Fruit fly (Drosophila melanogaster): ENCODE results near the gene tgo.

Gene tgo

dm6 chr3R:9033619-9034401, 14.0 kb upstream of the tgo start (continued):
- peak; percentile 83 for TF ChIP-seq CG18619 (GFP tag; optimal IDR thresholded peaks at IDR 0.05)
- peak; percentile 70 for TF ChIP-seq fd3F (GFP tag; optimal IDR thresholded peaks at IDR 0.05)
- no peak for TF ChIP-seq Gug (GFP tag; IDR thresholded peaks at IDR 0.05)
- TF ChIP-seq zen2 (GFP tag; IDR thresholded peaks at IDR 0.05; ENCODE audit: partially characterized antibody) = no peak
- peak; percentile 92 for TF ChIP-seq Jarid2 (GFP tag; optimal IDR thresholded peaks at IDR 0.05)
- TF ChIP-seq cato (GFP tag; optimal IDR thresholded peaks at IDR 0.05; ENCODE audit: borderline replicate concordance) = no peak
- peak; percentile 21 for TF ChIP-seq MTF-1 (GFP tag; optimal IDR thresholded peaks at IDR 0.05; ENCODE audit: borderline replicate concordance)
- peak; percentile 54 for TF ChIP-seq CG17912 (GFP tag; optimal IDR thresholded peaks at IDR 0.05)
- TF ChIP-seq klu (GFP tag; IDR thresholded peaks at IDR 0.05) = peak; percentile 48; the same call in 1 of the 2 replicates
- peak; percentile 6 for TF ChIP-seq CTCF (GFP tag; optimal IDR thresholded peaks at IDR 0.05)
- TF ChIP-seq CG6765 (GFP tag; optimal IDR thresholded peaks at IDR 0.05) = peak; percentile 81
- peak; percentile 89 for TF ChIP-seq sug (tag; optimal IDR thresholded peaks at IDR 0.05)
- peak; percentile 60; the same call in 1 of the 2 replicates for TF ChIP-seq CG3847 (GFP tag; IDR thresholded peaks at IDR 0.05)
- TF ChIP-seq Sry-β (GFP tag; optimal IDR thresholded peaks at IDR 0.05) = peak; percentile 100
- TF ChIP-seq CG17328 (GFP tag; IDR thresholded peaks at IDR 0.05) = peak; percentile 36
- TF ChIP-seq chm (GFP tag; IDR thresholded peaks at IDR 0.05) = peak; percentile 84
- peak; percentile 73 for TF ChIP-seq lilli (GFP tag; optimal IDR thresholded peaks at IDR 0.05)
- 0 out of 2 replicates have a peak, but pooled peaks have one; percentile 37 for TF ChIP-seq E2f2 (GFP tag; IDR thresholded peaks at IDR 0.05)
- peak; percentile 82 for TF ChIP-seq CG10209 (GFP tag; optimal IDR thresholded peaks at IDR 0.05)
- TF ChIP-seq z (GFP tag; IDR thresholded peaks at IDR 0.05) = peak; percentile 74; the same call in 2 of the 3 replicates
- TF ChIP-seq trh (GFP tag; optimal IDR thresholded peaks at IDR 0.05) = no peak
- TF ChIP-seq btn (GFP tag; optimal IDR thresholded peaks at IDR 0.05) = no peak
- peak; percentile 65 for TF ChIP-seq CG12219 (GFP tag; optimal IDR thresholded peaks at IDR 0.05)
- TF ChIP-seq CG12391 (tag; optimal IDR thresholded peaks at IDR 0.05) = peak; percentile 94
- TF ChIP-seq CkIIα-i1 (GFP tag; IDR thresholded peaks at IDR 0.05) = no peak
- TF ChIP-seq sd (tag; optimal IDR thresholded peaks at IDR 0.05) = peak; percentile 76
- TF ChIP-seq CG13624 (GFP tag; optimal IDR thresholded peaks at IDR 0.05) = peak; percentile 69
- no peak for TF ChIP-seq dm (GFP tag; optimal IDR thresholded peaks at IDR 0.05)
- no peak for TF ChIP-seq CG11560 (tag; IDR thresholded peaks at IDR 0.05)
- peak; percentile 86 for TF ChIP-seq Nf-YC (tag; optimal IDR thresholded peaks at IDR 0.05)
- TF ChIP-seq Oli (tag; optimal IDR thresholded peaks at IDR 0.05) = peak; percentile 85
- TF ChIP-seq lola (GFP tag; optimal IDR thresholded peaks at IDR 0.05) = peak in 1 of 3 experiments; percentile 92
- peak; percentile 79 for TF ChIP-seq dysf (GFP tag; IDR thresholded peaks at IDR 0.05)
- peak; percentile 83 for TF ChIP-seq Ssrp (tag; optimal IDR thresholded peaks at IDR 0.05)
- TF ChIP-seq cad (GFP tag; optimal IDR thresholded peaks at IDR 0.05) = peak; percentile 2
- TF ChIP-seq jumu (GFP tag; optimal IDR thresholded peaks at IDR 0.05) = peak; percentile 12
- TF ChIP-seq zf30C (GFP tag; optimal IDR thresholded peaks at IDR 0.05) = no peak
- peak; percentile 85 for TF ChIP-seq CG15601 (tag; optimal IDR thresholded peaks at IDR 0.05)
- TF ChIP-seq psq (GFP tag; optimal IDR thresholded peaks at IDR 0.05) = peak; percentile 55
- peak; percentile 15 for TF ChIP-seq disco-r (GFP tag; optimal IDR thresholded peaks at IDR 0.05)
- no peak for TF ChIP-seq tx (GFP tag; optimal IDR thresholded peaks at IDR 0.05)
- TF ChIP-seq Hr51 (GFP tag; optimal IDR thresholded peaks at IDR 0.05) = peak; percentile 49 to 90
- TF ChIP-seq bbx (GFP tag; IDR thresholded peaks at IDR 0.05; ENCODE audit: partially characterized antibody) = peak; percentile 75
- peak; percentile 62; the same call in 1 of the 4 replicates for TF ChIP-seq chinmo (GFP tag; IDR thresholded peaks at IDR 0.05; ENCODE audit: partially characterized antibody)
- peak; percentile 41 for TF ChIP-seq her (GFP tag; optimal IDR thresholded peaks at IDR 0.05)
- peak; percentile 97 for TF ChIP-seq pfk (GFP tag; optimal IDR thresholded peaks at IDR 0.05)
- TF ChIP-seq HmgZ (tag; optimal IDR thresholded peaks at IDR 0.05) = peak; percentile 64
- TF ChIP-seq CG31224 (GFP tag; IDR thresholded peaks at IDR 0.05) = 0 out of 2 replicates have a peak, but pooled peaks have one; percentile 20

All from whole organism, embryonic.